Fruit fly (Drosophila melanogaster): ENCODE data around the gene CG15172.

Gene CG15172

DNA sequence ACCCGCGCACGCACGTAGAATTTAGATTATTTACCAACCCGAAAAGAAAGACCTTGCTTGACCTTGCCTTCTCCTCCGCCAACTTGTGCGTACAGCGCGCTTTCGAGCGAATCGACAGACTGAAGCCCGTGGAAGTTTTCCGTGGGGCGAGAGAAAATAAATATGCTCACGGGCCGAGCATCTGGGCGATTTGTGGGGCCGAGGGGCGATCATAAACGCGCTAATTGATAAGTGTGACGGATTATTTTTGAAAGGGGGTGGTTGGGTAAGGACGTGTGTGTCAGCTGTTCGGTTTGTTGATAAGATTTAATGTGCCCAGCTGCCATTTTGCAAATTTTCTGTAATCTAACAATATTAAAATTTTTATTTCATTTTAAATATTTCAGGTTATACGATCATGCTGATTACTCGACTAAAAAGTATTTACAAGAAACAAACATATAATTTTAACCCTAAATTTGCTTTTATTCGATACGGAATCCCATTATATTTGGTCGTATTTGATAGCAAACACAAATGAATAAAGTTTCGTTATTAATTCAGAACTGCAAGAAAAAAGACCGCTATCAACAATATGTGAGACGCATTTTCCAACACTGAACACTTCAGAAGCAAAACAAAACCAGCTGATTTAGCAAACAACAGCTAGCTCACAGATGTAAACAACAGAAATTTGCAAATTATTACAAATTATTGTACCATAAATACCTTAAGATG lies 48.0 kb upstream of the CG15172 start, which contains the start of the genes L2HGDH and CG10431 (continued):
- peak; percentile 62 for TF ChIP-seq CG18476 (GFP tag; optimal IDR thresholded peaks at IDR 0.05)
- peak; percentile 28 for TF ChIP-seq grn (GFP tag; optimal IDR thresholded peaks at IDR 0.05)
- peak; percentile 32; the same call in 1 of the 3 replicates for TF ChIP-seq tgo (GFP tag; IDR thresholded peaks at IDR 0.05)
- no peak for TF ChIP-seq gt (GFP tag; IDR thresholded peaks at IDR 0.05)
- TF ChIP-seq CG4820 (GFP tag; optimal IDR thresholded peaks at IDR 0.05): peak; percentile 13
- no peak for TF ChIP-seq CG9609 (GFP tag; optimal IDR thresholded peaks at IDR 0.05)
- peak; percentile 33 for TF ChIP-seq pum (GFP tag; optimal IDR thresholded peaks at IDR 0.05)
- no peak for TF ChIP-seq Scr (GFP tag; IDR thresholded peaks at IDR 0.05; ENCODE audit: partially characterized antibody)
- no peak for TF ChIP-seq Camta (GFP tag; optimal IDR thresholded peaks at IDR 0.05)
- TF ChIP-seq Adf1 (GFP tag; IDR thresholded peaks at IDR 0.05): peak; percentile 44; the same call in 1 of the 2 replicates
- no peak for TF ChIP-seq sc (optimal IDR thresholded peaks at IDR 0.05)
- peak; percentile 4 for TF ChIP-seq sc (GFP tag; optimal IDR thresholded peaks at IDR 0.05)
- TF ChIP-seq CG3163 (GFP tag; optimal IDR thresholded peaks at IDR 0.05): no peak
- TF ChIP-seq CG16779 (GFP tag; IDR thresholded peaks at IDR 0.05): no peak; the same call in 1 of the 2 replicates
- TF ChIP-seq bbx (GFP tag; IDR thresholded peaks at IDR 0.05; ENCODE audit: partially characterized antibody): peak; percentile 36; the same call in 1 of the 2 replicates
- TF ChIP-seq Abd-B (GFP tag; optimal IDR thresholded peaks at IDR 0.05): peak; percentile 67
- peak; percentile 99 for TF ChIP-seq crol (GFP tag; IDR thresholded peaks at IDR 0.05)
- TF ChIP-seq CG7987 (GFP tag; optimal IDR thresholded peaks at IDR 0.05): peak; percentile 74
- TF ChIP-seq lbe (GFP tag; optimal IDR thresholded peaks at IDR 0.05): peak; percentile 77
- peak; percentile 64 for TF ChIP-seq CG3847 (GFP tag; IDR thresholded peaks at IDR 0.05)
- peak in 1 of 2 experiments; percentile 63 for TF ChIP-seq insv (GFP tag; optimal IDR thresholded peaks at IDR 0.05)
- peak; percentile 34 for TF ChIP-seq disco-r (GFP tag; optimal IDR thresholded peaks at IDR 0.05)
- no peak for TF ChIP-seq CG6272 (GFP tag; IDR thresholded peaks at IDR 0.05)
- peak; percentile 38 to 76 for TF ChIP-seq Pdp1 (GFP tag; optimal IDR thresholded peaks at IDR 0.05)
- peak; percentile 35 for TF ChIP-seq Sry-δ (GFP tag; optimal IDR thresholded peaks at IDR 0.05)
- peak in 1 of 2 experiments; percentile 31 for TF ChIP-seq chif (GFP tag; optimal IDR thresholded peaks at IDR 0.05)
- TF ChIP-seq Elba2 (GFP tag; optimal IDR thresholded peaks at IDR 0.05): no peak
- no peak for TF ChIP-seq CG4617 (GFP tag; optimal IDR thresholded peaks at IDR 0.05; ENCODE audit: borderline replicate concordance)
- TF ChIP-seq chn (GFP tag; optimal IDR thresholded peaks at IDR 0.05): peak; percentile 10
- TF ChIP-seq cad (GFP tag; optimal IDR thresholded peaks at IDR 0.05): no peak
- peak; percentile 32 for TF ChIP-seq Blimp-1 (GFP tag; optimal IDR thresholded peaks at IDR 0.05)
- peak; percentile 34 for TF ChIP-seq CG12942 (GFP tag; optimal IDR thresholded peaks at IDR 0.05)
- no peak for TF ChIP-seq Neu2 (GFP tag; optimal IDR thresholded peaks at IDR 0.05; ENCODE audit: borderline replicate concordance)
- TF ChIP-seq CG13775 (GFP tag; optimal IDR thresholded peaks at IDR 0.05): peak; percentile 63
- TF ChIP-seq exex (tag; optimal IDR thresholded peaks at IDR 0.05): peak; percentile 93
- 0 out of 2 replicates have a peak, but pooled peaks have one; percentile 30 for TF ChIP-seq esg (GFP tag; conservative IDR thresholded peaks at IDR 0.05)
- no peak for TF ChIP-seq Dad (GFP tag; optimal IDR thresholded peaks at IDR 0.05)
- TF ChIP-seq CG30020 (tag; optimal IDR thresholded peaks at IDR 0.05): peak; percentile 60
- peak; percentile 25 for TF ChIP-seq ems (GFP tag; optimal IDR thresholded peaks at IDR 0.05)
- peak; percentile 43 for TF ChIP-seq CG8388 (GFP tag; optimal IDR thresholded peaks at IDR 0.05)
- peak; percentile 85 for TF ChIP-seq CG12391 (tag; optimal IDR thresholded peaks at IDR 0.05)
- TF ChIP-seq pan (optimal IDR thresholded peaks at IDR 0.05): no peak
- TF ChIP-seq pan (GFP tag; optimal IDR thresholded peaks at IDR 0.05 in 1 of 2, IDR thresholded peaks at IDR 0.05 in 1 of 2): peak in 1 of 2 experiments; percentile 19
- peak; percentile 42 for TF ChIP-seq CG1603 (tag; optimal IDR thresholded peaks at IDR 0.05)
- TF ChIP-seq CG32767 (GFP tag; IDR thresholded peaks at IDR 0.05): no peak
- TF ChIP-seq CG13424 (tag; optimal IDR thresholded peaks at IDR 0.05): peak; percentile 75
- peak; percentile 5 for TF ChIP-seq CG1792 (GFP tag; optimal IDR thresholded peaks at IDR 0.05)
- TF ChIP-seq usp (GFP tag; optimal IDR thresholded peaks at IDR 0.05): no peak
- peak; percentile 30 for TF ChIP-seq repo (GFP tag; optimal IDR thresholded peaks at IDR 0.05)
- peak; percentile 80 for TF ChIP-seq trem (tag; optimal IDR thresholded peaks at IDR 0.05)
